Worm (Caenorhabditis elegans) whole organism, young adult: ENCODE data around the gene nid-1.

ENCODE experiments used
- C17E4.6 ChIP-seq: fragments of 200-800 bp; sonication (Bioruptor generic); IDR thresholded peaks from 2 replicates; pipeline ENCODE4 v1.3.6; 2022; ENCODE audit warnings: missing genetic modification reagents, missing genetic modification characterization, missing compliant biosample characterization
- F10E7.11 ChIP-seq: sonication (generic microtip); optimal IDR thresholded peaks from 2 replicates; lab custom pipeline; 2017; ENCODE audit warnings: mild to moderate bottlenecking, missing genetic modification characterization, moderate library complexity, missing compliant biosample characterization
- T26A5.8 ChIP-seq: sonication (generic microtip); optimal IDR thresholded peaks from 2 replicates; lab custom pipeline; 2016; ENCODE audit warnings: missing genetic modification characterization, missing compliant biosample characterization
- Y67H2A.10 ChIP-seq: fragments of 200-800 bp; sonication (Bioruptor generic); conservative IDR thresholded peaks from 2 replicates; pipeline ENCODE4 v1.3.6; 2022; ENCODE audit warnings: missing genetic modification reagents, missing genetic modification characterization, missing compliant biosample characterization
- Y79H2A.3 ChIP-seq: fragments of 200-800 bp; sonication (Bioruptor generic); conservative IDR thresholded peaks from 2 replicates; pipeline ENCODE4 v1.3.6; 2022; ENCODE audit warnings: missing genetic modification reagents, missing genetic modification characterization, missing compliant biosample characterization
- aptf-3 ChIP-seq: fragments of 200-800 bp; sonication (Bioruptor generic); IDR thresholded peaks from 2 replicates; pipeline ENCODE4 v1.3.6; 2022; ENCODE audit warnings: missing genetic modification characterization, missing compliant biosample characterization
- atf-7 ChIP-seq: sonication (generic microtip); optimal IDR thresholded peaks from 2 replicates; lab custom pipeline; 2017; ENCODE audit warnings: mild to moderate bottlenecking, missing genetic modification characterization, missing compliant biosample characterization
- attf-5 ChIP-seq: fragments of 200-800 bp; sonication (Bioruptor generic); optimal IDR thresholded peaks from 2 replicates; lab custom pipeline; 2018; ENCODE audit warnings: mild to moderate bottlenecking, missing genetic modification characterization, missing compliant biosample characterization
- cebp-2 ChIP-seq: fragments of 200-800 bp; sonication (Bioruptor generic); IDR thresholded peaks from 2 replicates; pipeline ENCODE4 v1.3.6; 2022; ENCODE audit warnings: missing genetic modification characterization, missing compliant biosample characterization
- ceh-27 ChIP-seq: fragments of 200-800 bp; sonication (Bioruptor generic); optimal IDR thresholded peaks from 2 replicates; lab custom pipeline; 2018; ENCODE audit warnings: mild to moderate bottlenecking, missing genetic modification characterization, moderate library complexity, missing compliant biosample characterization
- ceh-40 ChIP-seq: fragments of 200-800 bp; sonication (Bioruptor generic); IDR thresholded peaks from 2 replicates; pipeline ENCODE4 v1.3.6; 2022; ENCODE audit warnings: missing genetic modification characterization, missing compliant biosample characterization
- dox-1 ChIP-seq: fragments of 200-800 bp; sonication (Bioruptor generic); IDR thresholded peaks from 2 replicates; pipeline ENCODE4 v1.3.6; 2022; ENCODE audit warnings: missing genetic modification reagents, missing genetic modification characterization, missing compliant biosample characterization
- dpl-1 ChIP-seq: fragments of 150-350 bp; optimal IDR thresholded peaks from 2 replicates; lab custom pipeline; 2014; ENCODE audit warnings: missing biosample characterization, missing genetic modification reagents, missing genetic modification characterization
- egl-44 ChIP-seq: fragments of 200-800 bp; sonication (Bioruptor generic); IDR thresholded peaks from 2 replicates; pipeline ENCODE4 v1.3.6; 2022; ENCODE audit warnings: missing genetic modification reagents, missing genetic modification characterization, missing compliant biosample characterization
- ets-4 ChIP-seq: fragments of 200-800 bp; sonication (Bioruptor generic); optimal IDR thresholded peaks from 2 replicates; lab custom pipeline; 2018; ENCODE audit warnings: mild to moderate bottlenecking, missing genetic modification characterization, missing compliant biosample characterization
- him-1 ChIP-seq: sonication (generic microtip); optimal IDR thresholded peaks from 2 replicates; lab custom pipeline; 2016; ENCODE audit warnings: missing genotype, missing genetic modification reagents, missing genetic modification characterization, missing compliant biosample characterization
- hlh-12 ChIP-seq: sonication (generic microtip); optimal IDR thresholded peaks from 2 replicates; lab custom pipeline; 2016; ENCODE audit warnings: missing genetic modification characterization, missing compliant biosample characterization
- hmg-1.2 ChIP-seq: fragments of 200-800 bp; sonication (Bioruptor generic); IDR thresholded peaks from 2 replicates; pipeline ENCODE4 v1.3.6; 2022; ENCODE audit warnings: missing genetic modification reagents, missing genetic modification characterization, missing compliant biosample characterization
- lsy-27 ChIP-seq: sonication (generic microtip); optimal IDR thresholded peaks from 2 replicates; lab custom pipeline; 2017; ENCODE audit warnings: missing genetic modification characterization, mild to moderate bottlenecking, missing compliant biosample characterization, antibody characterized with exemption, missing genotype, borderline replicate concordance; ENCODE audit not compliant: insufficient read depth
- madf-3 ChIP-seq: fragments of 200-800 bp; sonication (Bioruptor generic); IDR thresholded peaks from 2 replicates; pipeline ENCODE4 v1.3.6; 2022; ENCODE audit warnings: missing genetic modification reagents, missing genetic modification characterization, missing compliant biosample characterization
- madf-6 ChIP-seq: fragments of 200-800 bp; sonication (Bioruptor generic); IDR thresholded peaks from 2 replicates; pipeline ENCODE4 v1.3.6; 2022; ENCODE audit warnings: missing genetic modification reagents, missing genetic modification characterization, missing compliant biosample characterization
- mcd-1 ChIP-seq: fragments of 200-800 bp; sonication (Bioruptor generic); IDR thresholded peaks from 2 replicates; pipeline ENCODE4 v1.3.6; 2022; ENCODE audit warnings: missing genetic modification reagents, missing genetic modification characterization, missing compliant biosample characterization
- mel-28 ChIP-seq: sonication (generic microtip); optimal IDR thresholded peaks from 2 replicates; lab custom pipeline; 2016; ENCODE audit warnings: borderline replicate concordance, mild to moderate bottlenecking, missing genetic modification characterization, missing compliant biosample characterization
- nfya-1 ChIP-seq: sonication (generic microtip); optimal IDR thresholded peaks from 2 replicates; lab custom pipeline; 2017; ENCODE audit warnings: antibody characterized with exemption, missing compliant biosample characterization, missing genetic modification characterization, borderline replicate concordance; ENCODE audit not compliant: insufficient read depth
- nhr-80 ChIP-seq: sonication (generic microtip); optimal IDR thresholded peaks from 2 replicates; lab custom pipeline; 2016; ENCODE audit warnings: missing genetic modification characterization, missing compliant biosample characterization
- nhr-90 ChIP-seq: sonication (generic microtip); optimal IDR thresholded peaks from 2 replicates; lab custom pipeline; 2016; ENCODE audit warnings: missing genotype, mild to moderate bottlenecking, missing genetic modification characterization, missing compliant biosample characterization
- repo-1 ChIP-seq: sonication (generic microtip); optimal IDR thresholded peaks from 2 replicates; lab custom pipeline; 2017; ENCODE audit warnings: mild to moderate bottlenecking, missing genetic modification characterization, missing compliant biosample characterization
- sdz-38 ChIP-seq: sonication (generic microtip); optimal IDR thresholded peaks from 2 replicates; lab custom pipeline; 2016; ENCODE audit warnings: missing genotype, missing genetic modification characterization, missing compliant biosample characterization
- sea-2 ChIP-seq: fragments of 200-800 bp; sonication (Bioruptor generic); IDR thresholded peaks from 2 replicates; pipeline ENCODE4 v1.3.6; 2022; ENCODE audit warnings: missing genetic modification characterization, missing compliant biosample characterization
- snpc-1.1 ChIP-seq: sonication (generic microtip); optimal IDR thresholded peaks from 2 replicates; lab custom pipeline; 2017; ENCODE audit warnings: missing genetic modification characterization, mild to moderate bottlenecking, missing compliant biosample characterization, antibody characterized with exemption, moderate library complexity, missing genotype, missing genetic modification reagents; ENCODE audit not compliant: insufficient read depth
- xnd-1 ChIP-seq: sonication (generic microtip); optimal IDR thresholded peaks from 2 replicates; lab custom pipeline; 2016; ENCODE audit warnings: missing genotype, missing genetic modification reagents, missing genetic modification characterization, missing compliant biosample characterization
- ztf-18 ChIP-seq: sonication (generic microtip); optimal IDR thresholded peaks from 2 replicates; lab custom pipeline; 2016; ENCODE audit warnings: missing genotype, mild to moderate bottlenecking, missing genetic modification characterization, missing compliant biosample characterization
- ztf-22 ChIP-seq: fragments of 200-800 bp; sonication (Bioruptor generic); optimal IDR thresholded peaks from 2 replicates; lab custom pipeline; 2018; ENCODE audit warnings: mild to moderate bottlenecking, missing genetic modification characterization, moderate library complexity, missing compliant biosample characterization
- ztf-28 ChIP-seq: fragments of 200-800 bp; sonication (Bioruptor generic); IDR thresholded peaks from 2 replicates; pipeline ENCODE4 v1.3.6; 2022; ENCODE audit warnings: missing genetic modification reagents, missing genetic modification characterization, missing compliant biosample characterization

nid-1 gene

DNA sequence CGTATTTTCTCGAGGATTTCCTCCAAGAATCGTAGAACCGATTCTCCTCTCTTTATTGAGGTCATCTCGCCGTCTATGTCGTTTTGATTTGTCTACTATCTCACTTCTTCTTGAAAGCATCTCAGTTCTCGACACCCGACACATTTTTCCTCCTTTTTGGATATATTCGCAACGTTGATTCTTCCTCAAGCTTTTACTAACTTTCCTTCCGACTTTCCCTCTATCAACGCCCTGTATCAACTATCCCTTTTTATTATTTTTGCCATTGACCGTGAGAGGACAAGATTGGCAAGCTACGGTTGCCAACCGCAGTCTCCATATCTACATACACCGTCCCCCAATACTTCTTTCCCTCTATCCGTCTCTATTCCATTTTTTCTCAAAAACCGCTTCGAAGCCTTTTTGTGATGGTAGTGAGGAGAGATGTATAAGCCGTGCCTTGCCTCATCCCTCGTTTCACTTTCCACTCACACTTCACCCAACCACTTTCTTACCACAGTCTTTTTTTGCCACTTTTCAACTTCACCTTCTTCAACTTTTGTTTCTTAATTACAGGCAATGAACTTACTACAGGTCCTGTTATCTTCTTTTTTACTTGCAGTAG is 19.1 kb downstream of the nid-1 start, which contains the start of gene T16G1.2:
T16G1.2 (plus strand) TSS at position 554 of the 604 bp plus-strand sequence.
- TF ChIP-seq aptf-3 (GFP tag; lab: Robert Waterston, UW) (no peak), sea-2 (GFP tag; lab: Robert Waterston, UW) (no peak), sdz-38 (tag; lab: Kevin White, UChicago) (no peak), ztf-18 (no peak), xnd-1 (tag; lab: Kevin White, UChicago) (no peak), ceh-40 (GFP tag; lab: Robert Waterston, UW) (no peak), hlh-12 (tag; lab: Kevin White, UChicago) (no peak)
- TF ChIP-seq, all 124 proteins: peak for 0

DNA sequence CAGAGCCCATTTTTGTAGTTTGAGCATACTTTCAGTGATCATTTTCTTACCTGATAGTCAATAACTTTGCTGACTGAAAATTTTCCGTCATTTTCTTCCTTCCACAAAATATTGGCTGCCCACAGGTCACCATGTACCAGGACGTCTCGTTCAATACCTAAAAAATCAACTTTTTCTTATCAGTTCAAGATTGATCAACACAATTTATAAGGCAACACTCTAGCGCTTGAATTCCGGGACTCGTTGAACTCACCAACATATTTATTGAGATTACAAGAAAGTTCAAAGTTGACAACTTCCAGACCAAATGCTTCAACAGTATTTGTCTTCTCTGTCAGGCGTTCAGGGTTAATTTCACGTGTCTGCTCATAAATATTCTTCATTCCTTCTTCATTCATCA is 23.7 kb downstream of the nid-1 start:
- TF ChIP-seq cebp-2 (GFP tag; lab: Robert Waterston, UW) (no peak), nhr-80 (tag; lab: Kevin White, UChicago) (peak; percentile 78), ztf-28 (GFP tag; lab: Robert Waterston, UW) (no peak), Y67H2A.10 (GFP tag; lab: Robert Waterston, UW) (no peak)

DNA sequence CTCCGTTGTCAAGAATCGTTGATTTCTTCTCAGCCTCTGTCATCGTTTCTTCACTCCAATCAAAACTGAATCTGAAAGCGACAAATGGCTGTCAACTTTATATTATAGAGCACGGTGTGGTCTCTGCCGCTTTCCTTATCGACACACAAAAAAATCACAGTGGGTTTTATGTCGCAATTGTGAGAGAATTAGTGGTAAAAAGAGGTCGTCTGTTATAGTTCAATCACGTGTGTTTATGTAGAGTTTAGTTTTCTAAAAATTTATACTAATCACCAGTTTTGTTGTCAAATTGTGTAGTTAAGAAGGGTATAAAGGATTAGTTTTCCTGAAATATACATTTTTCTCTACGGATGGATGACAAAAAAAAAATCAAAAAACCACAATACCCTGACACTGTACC is 25.1 kb downstream of the nid-1 start, which contains the start of gene T16G1.7:
T16G1.7 (minus strand) TSS at position 137 of the 400 bp plus-strand sequence.
- TF ChIP-seq attf-5 (GFP tag; lab: Kevin White, UChicago) (no peak), hmg-1.2 (GFP tag; lab: Robert Waterston, UW) (no peak), nhr-90 (tag; lab: Kevin White, UChicago) (peak; percentile 29), ztf-22 (peak; percentile 30), lsy-27 (no peak), nhr-80 (tag; lab: Kevin White, UChicago) (peak; percentile 98), egl-44 (GFP tag; lab: Robert Waterston, UW) (no peak), T26A5.8 (tag; lab: Kevin White, UChicago) (no peak), atf-7 (tag; lab: Kevin White, UChicago) (peak; percentile 12), dox-1 (GFP tag; lab: Robert Waterston, UW) (peak; percentile 59; the same call in 1 of the 2 replicates), mel-28 (tag; lab: Kevin White, UChicago) (no peak), ets-4 (peak; percentile 68)

DNA sequence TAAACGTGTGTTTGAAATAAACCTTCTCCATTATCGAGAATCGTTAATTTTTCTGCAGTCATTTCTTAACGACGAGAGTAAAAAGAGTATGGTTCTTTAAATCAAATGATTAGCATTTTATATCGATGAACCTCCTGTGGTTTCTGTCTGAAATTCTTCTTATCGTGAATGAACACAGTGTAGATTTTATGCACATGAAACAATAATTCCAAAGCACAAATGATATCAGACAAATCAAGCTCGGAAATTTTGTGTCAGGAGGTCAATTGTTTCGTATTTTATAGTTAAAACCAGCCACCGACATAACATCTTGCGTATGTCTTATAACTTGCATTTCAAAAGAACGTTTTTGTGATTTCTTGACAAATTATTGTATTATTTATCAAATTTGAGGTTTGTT is 27.2 kb downstream of the nid-1 start, which contains the start of gene T16G1.6:
T16G1.6 (minus strand) TSS at position 77 of the 400 bp plus-strand sequence.
- TF ChIP-seq madf-3 (GFP tag; lab: Robert Waterston, UW) (no peak), nhr-80 (tag; lab: Kevin White, UChicago) (peak; percentile 90)
- TF ChIP-seq, all 124 proteins: peak for 1

DNA sequence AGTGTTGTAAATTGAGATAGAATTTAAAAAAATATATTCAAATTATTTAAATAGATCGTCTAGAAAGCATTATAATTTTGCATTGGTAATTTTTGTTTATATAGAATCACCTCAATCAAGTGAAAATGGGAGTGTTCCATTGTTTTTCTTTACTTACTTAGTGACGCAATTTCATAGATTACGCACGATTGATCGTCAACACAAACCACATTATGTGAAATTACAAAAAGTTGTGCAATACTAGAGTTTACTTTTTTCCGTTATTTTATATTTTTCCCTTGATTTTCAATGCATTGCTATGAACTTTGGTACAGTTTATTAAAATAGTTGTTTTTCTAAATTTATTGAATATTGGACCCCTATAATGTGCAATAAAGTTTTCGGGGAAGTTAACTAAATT is 29.5 kb downstream of the nid-1 start, which contains the start of gene T16G1.5:
T16G1.5 (minus strand) TSS at position 119 of the 400 bp plus-strand sequence.
- TF ChIP-seq mcd-1 (GFP tag; lab: Robert Waterston, UW) (no peak), nhr-80 (tag; lab: Kevin White, UChicago) (peak; percentile 29)

DNA sequence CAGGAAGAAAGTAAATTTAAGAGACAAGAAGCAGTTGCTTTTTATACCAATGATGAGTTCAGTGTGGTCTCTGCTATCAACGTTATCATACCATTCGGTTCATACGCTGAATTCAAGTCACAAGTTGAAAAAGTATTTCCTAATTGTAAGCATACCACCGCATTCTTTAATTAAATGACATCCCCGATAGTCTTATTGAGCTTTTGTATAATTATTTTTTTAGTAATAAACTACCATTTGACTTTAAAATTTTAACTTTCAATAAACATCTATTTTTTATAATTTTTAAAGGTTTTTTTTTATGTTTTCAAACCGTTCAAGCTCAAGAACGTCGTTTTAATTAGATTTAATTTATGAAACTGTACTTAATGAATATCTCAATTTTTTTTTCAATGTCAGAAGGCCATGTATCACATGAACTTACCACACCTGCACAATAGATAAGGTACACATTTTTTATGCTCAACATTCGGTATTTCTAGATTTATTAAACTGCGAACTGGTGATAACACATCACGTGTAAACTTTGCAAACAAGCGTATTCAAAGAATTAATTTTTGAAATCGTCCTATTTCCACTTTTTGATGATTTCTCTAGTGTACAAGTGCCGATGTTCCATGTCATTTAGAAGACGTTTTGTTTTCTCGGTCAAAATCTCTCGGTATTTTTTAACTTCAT is 32.0 kb downstream of the nid-1 start, which contains the start of gene T16G1.4:
T16G1.4 (minus strand) TSS at position 51 of the 678 bp plus-strand sequence.
- TF ChIP-seq nhr-80 (tag; lab: Kevin White, UChicago) (peak; percentile 2), ztf-28 (GFP tag; lab: Robert Waterston, UW) (no peak)

DNA sequence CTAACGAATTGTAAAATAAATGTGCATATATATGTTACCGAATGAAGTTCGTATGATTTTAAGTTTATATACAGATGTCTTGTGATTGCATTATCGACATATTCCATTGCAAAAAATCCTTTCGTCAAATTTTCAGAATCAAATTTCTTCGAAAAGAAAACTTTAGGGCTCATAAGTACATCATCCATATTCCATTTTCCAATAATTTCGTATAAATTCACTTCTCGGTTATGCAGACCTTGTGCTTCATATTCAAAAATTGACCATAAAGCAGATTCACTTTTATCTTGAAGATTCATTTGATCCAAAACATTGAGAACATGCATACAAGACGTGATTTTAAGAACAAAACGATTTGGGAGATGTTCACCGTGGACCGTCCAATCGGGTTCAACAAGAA is 33.5 kb downstream of the nid-1 start:
- no peak for TF ChIP-seq him-1
- no peak for TF ChIP-seq F10E7.11
- TF ChIP-seq madf-6 (GFP tag; lab: Robert Waterston, UW), result no peak
- no peak for TF ChIP-seq aptf-3 (GFP tag; lab: Robert Waterston, UW)
- no peak for TF ChIP-seq sea-2 (GFP tag; lab: Robert Waterston, UW)
- no peak for TF ChIP-seq C17E4.6 (GFP tag; lab: Robert Waterston, UW)
- no peak for TF ChIP-seq ceh-27 (GFP tag; lab: Kevin White, UChicago)
- TF ChIP-seq attf-5 (GFP tag; lab: Kevin White, UChicago), result no peak
- TF ChIP-seq repo-1 (tag; lab: Kevin White, UChicago), result no peak
- no peak for TF ChIP-seq nfya-1 (tag; lab: Kevin White, UChicago)
- no peak for TF ChIP-seq hlh-12 (tag; lab: Kevin White, UChicago)
- TF ChIP-seq Y79H2A.3 (GFP tag; lab: Robert Waterston, UW), result no peak
- TF ChIP-seq snpc-1.1 (tag; lab: Kevin White, UChicago), result no peak
- no peak for TF ChIP-seq dpl-1 (GFP tag; lab: Kevin White, UChicago)
- TF ChIP-seq sdz-38 (tag; lab: Kevin White, UChicago), result no peak
